Fruit fly (Drosophila melanogaster) S2 (cell line): ENCODE measurements around the gene Gnpat.

ENCODE experiments used
- CG8478 ChIP-seq: fragments of >200 bp; optimal IDR thresholded peaks from 2 replicates; lab custom pipeline; 2018
- CTCF ChIP-seq, 2 experiments: fragments of >200 bp; optimal IDR thresholded peaks; 2 replicates each; lab custom pipeline; 2018

DNA sequence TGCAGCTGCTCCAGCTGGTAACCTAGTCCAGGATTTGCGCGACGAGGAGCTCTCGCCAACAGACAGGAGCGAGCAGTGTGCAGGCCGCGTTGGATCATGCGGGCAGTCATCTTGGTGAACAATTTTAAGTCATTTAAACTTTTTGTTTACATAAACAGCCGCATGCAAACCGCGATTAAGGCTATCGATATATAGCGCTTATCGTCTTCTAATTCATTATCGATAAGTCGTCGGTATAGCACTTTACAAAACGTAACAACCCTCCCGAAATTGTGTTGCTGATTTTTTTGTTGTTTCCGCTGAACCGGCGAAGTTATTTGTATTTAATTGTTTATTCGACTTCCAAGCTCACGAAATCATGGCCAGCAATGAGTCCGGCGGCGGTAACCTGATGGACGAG, 14.0 kb downstream of the Gnpat start, which contains the start of the genes CG4553 and MED28:
- TF ChIP-seq CTCF (optimal IDR thresholded peaks at IDR 0.05; lab: Kevin White, UChicago) (no peak), CG8478 (lab: Kevin White, UChicago) (no peak)
